Fruit fly (Drosophila melanogaster) whole organism, embryonic: ENCODE data around the gene alphaTub67C.

ENCODE experiments used
- Atf3 ChIP-seq: fragments of 200-800 bp; sonication (Bioruptor generic); optimal IDR thresholded peaks from 3 replicates; lab custom pipeline; 2016; ENCODE audit warnings: missing biosample characterization, missing genetic modification characterization
- BEAF-32 ChIP-seq: fragments of 200-800 bp; sonication (Bioruptor generic); optimal IDR thresholded peaks from 3 replicates; lab custom pipeline; 2017; ENCODE audit warnings: missing biosample characterization, missing genetic modification characterization, mild to moderate bottlenecking, moderate library complexity, missing genetic modification reagents
- C15 ChIP-seq: fragments of 200-800 bp; sonication (Bioruptor generic); IDR thresholded peaks from 3 replicates; pipeline ENCODE4 v1.3.6; 2022; ENCODE audit warnings: missing biosample characterization, missing genetic modification characterization
- CG10267 ChIP-seq: fragments of 200-800 bp; sonication (Bioruptor generic); optimal IDR thresholded peaks from 2 replicates; lab custom pipeline; 2018; ENCODE audit warnings: missing biosample characterization, mild to moderate bottlenecking, missing genetic modification characterization, moderate library complexity
- CG10462 ChIP-seq: fragments of 200-800 bp; sonication (Bioruptor generic); optimal IDR thresholded peaks from 2 replicates; lab custom pipeline; 2016; ENCODE audit warnings: missing biosample characterization, missing genetic modification characterization
- CG1233 ChIP-seq: fragments of 200-800 bp; sonication (Bioruptor generic); optimal IDR thresholded peaks from 4 replicates; lab custom pipeline; 2018; ENCODE audit warnings: missing biosample characterization, mild to moderate bottlenecking, missing genetic modification characterization
- CG16779 ChIP-seq: fragments of 200-800 bp; sonication (Bioruptor generic); IDR thresholded peaks from 2 replicates; pipeline ENCODE4 v1.3.6; 2022; ENCODE audit warnings: missing biosample characterization, missing genetic modification characterization
- CG17328 ChIP-seq: fragments of 200-800 bp; sonication (Bioruptor generic); IDR thresholded peaks from 2 replicates; pipeline ENCODE4 v1.3.6; 2022; ENCODE audit warnings: missing biosample characterization, missing genetic modification characterization
- CG17359 ChIP-seq: fragments of 200-800 bp; sonication (Bioruptor generic); optimal IDR thresholded peaks from 3 replicates; lab custom pipeline; 2018; ENCODE audit warnings: missing biosample characterization, mild to moderate bottlenecking, missing genetic modification characterization, moderate library complexity
- CG30403 ChIP-seq: fragments of 200-800 bp; sonication (Bioruptor generic); optimal IDR thresholded peaks from 3 replicates; lab custom pipeline; 2016; ENCODE audit warnings: missing biosample characterization, missing genetic modification characterization
- CG32767 ChIP-seq: fragments of 200-800 bp; sonication (Bioruptor generic); IDR thresholded peaks from 2 replicates; pipeline ENCODE4 v1.3.6; 2022; ENCODE audit warnings: missing biosample characterization, missing genetic modification characterization
- CG3281 ChIP-seq: fragments of 200-800 bp; sonication (Bioruptor generic); optimal IDR thresholded peaks from 3 replicates; lab custom pipeline; 2017; ENCODE audit warnings: missing biosample characterization, mild to moderate bottlenecking, missing genetic modification characterization
- CG6654 ChIP-seq: fragments of 200-800 bp; sonication (Bioruptor generic); optimal IDR thresholded peaks from 2 replicates; lab custom pipeline; 2017; ENCODE audit warnings: missing biosample characterization, mild to moderate bottlenecking, missing genetic modification characterization
- CG7928 ChIP-seq: fragments of 200-800 bp; sonication (Bioruptor generic); optimal IDR thresholded peaks from 2 replicates; lab custom pipeline; 2017; ENCODE audit warnings: missing biosample characterization, mild to moderate bottlenecking, missing genetic modification characterization
- CG8924 ChIP-seq: fragments of 200-800 bp; optimal IDR thresholded peaks from 3 replicates; lab custom pipeline; 2019; ENCODE audit warnings: missing biosample characterization, mild to moderate bottlenecking, missing genetic modification characterization, moderate library complexity
- CG9215 ChIP-seq: fragments of 200-800 bp; sonication (Bioruptor generic); IDR thresholded peaks from 2 replicates; pipeline ENCODE4 v1.3.6; 2022; ENCODE audit warnings: missing biosample characterization, missing genetic modification characterization
- CG9876 ChIP-seq: fragments of 200-800 bp; sonication (Bioruptor generic); optimal IDR thresholded peaks from 2 replicates; lab custom pipeline; 2016; ENCODE audit warnings: missing biosample characterization, missing genetic modification characterization
- CTCF ChIP-seq: fragments of 200-800 bp; sonication (Bioruptor generic); optimal IDR thresholded peaks from 2 replicates; lab custom pipeline; 2017; ENCODE audit warnings: missing biosample characterization, mild to moderate bottlenecking, missing genetic modification characterization, moderate library complexity
- D19B ChIP-seq: fragments of 200-800 bp; sonication (Bioruptor generic); optimal IDR thresholded peaks from 2 replicates; lab custom pipeline; 2017; ENCODE audit warnings: missing biosample characterization, mild to moderate bottlenecking, missing genetic modification characterization
- Deaf1 ChIP-seq: fragments of 200-800 bp; optimal IDR thresholded peaks from 3 replicates; lab custom pipeline; 2019; ENCODE audit warnings: missing biosample characterization, mild to moderate bottlenecking, missing genetic modification characterization, moderate library complexity
- Doc2 ChIP-seq: fragments of 200-800 bp; sonication (Bioruptor generic); IDR thresholded peaks from 2 replicates; pipeline ENCODE4 v1.3.6; 2022; ENCODE audit warnings: missing biosample characterization, missing genetic modification characterization
- Elba2 ChIP-seq: fragments of 200-800 bp; sonication (Bioruptor generic); optimal IDR thresholded peaks from 3 replicates; lab custom pipeline; 2016; ENCODE audit warnings: missing biosample characterization, missing genetic modification characterization
- Ets65A ChIP-seq: fragments of 200-800 bp; sonication (Bioruptor generic); peaks from one replicate; lab custom pipeline; 2016; ENCODE audit warnings: missing biosample characterization, missing genetic modification characterization
- Ets97D ChIP-seq: fragments of 200-800 bp; sonication (Bioruptor generic); optimal IDR thresholded peaks from 3 replicates; lab custom pipeline; 2016; ENCODE audit warnings: missing biosample characterization, missing genetic modification characterization
- Gug ChIP-seq: fragments of 200-800 bp; sonication (Bioruptor generic); IDR thresholded peaks from 4 replicates; pipeline ENCODE4 v1.3.6; 2022; ENCODE audit warnings: missing biosample characterization, missing genetic modification characterization
- HLHmδ ChIP-seq: fragments of 200-800 bp; sonication (Bioruptor generic); optimal IDR thresholded peaks from 2 replicates; lab custom pipeline; 2018; ENCODE audit warnings: missing biosample characterization, mild to moderate bottlenecking, missing genetic modification characterization, moderate library complexity
- HmgD ChIP-seq: fragments of 200-800 bp; sonication (Bioruptor generic); optimal IDR thresholded peaks from 3 replicates; lab custom pipeline; 2016; ENCODE audit warnings: missing biosample characterization, missing genetic modification characterization
- HmgZ ChIP-seq: fragments of 200-800 bp; sonication (Bioruptor generic); optimal IDR thresholded peaks from 2 replicates; lab custom pipeline; 2018; ENCODE audit warnings: missing biosample characterization, mild to moderate bottlenecking, missing genetic modification characterization
- MBD-R2 ChIP-seq: fragments of 200-800 bp; sonication (Bioruptor generic); IDR thresholded peaks from 2 replicates; pipeline ENCODE4 v1.3.6; 2022; ENCODE audit warnings: missing biosample characterization, missing genetic modification characterization
- Mrtf ChIP-seq: fragments of 200-800 bp; sonication (Bioruptor generic); IDR thresholded peaks from 3 replicates; pipeline ENCODE4 v1.3.6; 2022; ENCODE audit warnings: missing biosample characterization, missing genetic modification characterization
- Nf-YB ChIP-seq: fragments of 200-800 bp; sonication (Bioruptor generic); optimal IDR thresholded peaks from 3 replicates; lab custom pipeline; 2019; ENCODE audit warnings: missing biosample characterization, mild to moderate bottlenecking, missing genetic modification characterization, moderate library complexity
- Rfx ChIP-seq: fragments of 200-800 bp; sonication (Bioruptor generic); IDR thresholded peaks from 2 replicates; pipeline ENCODE4 v1.3.6; 2022; ENCODE audit warnings: missing biosample characterization, missing genetic modification characterization
- Side ChIP-seq: fragments of 200-800 bp; sonication (Bioruptor generic); optimal IDR thresholded peaks from 2 replicates; lab custom pipeline; 2016; ENCODE audit warnings: missing biosample characterization, missing genetic modification characterization
- Sin3A ChIP-seq: fragments of >200 bp; optimal IDR thresholded peaks from 2 replicates; lab custom pipeline; 2018
- ac ChIP-seq: fragments of 200-800 bp; sonication (Bioruptor generic); optimal IDR thresholded peaks from 3 replicates; lab custom pipeline; 2017; ENCODE audit warnings: missing biosample characterization, mild to moderate bottlenecking, missing genetic modification characterization
- cad ChIP-seq: fragments of >200 bp; optimal IDR thresholded peaks from 2 replicates; lab custom pipeline; 2017; ENCODE audit warnings: missing biosample characterization, missing genetic modification characterization
- cas ChIP-seq: fragments of 200-800 bp; sonication (Bioruptor generic); IDR thresholded peaks from 2 replicates; pipeline ENCODE4 v1.3.6; 2022; ENCODE audit warnings: missing biosample characterization, missing genetic modification characterization
- gce ChIP-seq: fragments of 200-800 bp; sonication (Bioruptor generic); IDR thresholded peaks from 3 replicates; pipeline ENCODE4 v1.3.6; 2022; ENCODE audit warnings: missing biosample characterization, missing genetic modification characterization
- gcm2 ChIP-seq: fragments of 200-800 bp; sonication (Bioruptor generic); optimal IDR thresholded peaks from 2 replicates; lab custom pipeline; 2016; ENCODE audit warnings: missing biosample characterization, missing genetic modification characterization
- h ChIP-seq: fragments of >200 bp; optimal IDR thresholded peaks from 2 replicates; lab custom pipeline; 2017
- insv ChIP-seq, 2 experiments: fragments of 200-800 bp; sonication (Bioruptor generic); optimal IDR thresholded peaks; 3 replicates each; lab custom pipeline; 2016 to 2018; ENCODE audit warnings: missing biosample characterization in 2 of 2, missing genetic modification characterization in 2 of 2
- inv ChIP-seq: fragments of 200-800 bp; sonication (Bioruptor generic); IDR thresholded peaks from 2 replicates; pipeline ENCODE4 v1.3.6; 2022; ENCODE audit warnings: missing biosample characterization, missing genetic modification characterization; ENCODE audit not compliant: partially characterized antibody
- kni ChIP-seq: fragments of 200-800 bp; sonication (Bioruptor generic); optimal IDR thresholded peaks from 3 replicates; lab custom pipeline; 2017; ENCODE audit warnings: mild to moderate bottlenecking, missing biosample characterization, missing genetic modification reagents, missing genetic modification characterization
- peb ChIP-seq: fragments of 200-800 bp; sonication (Bioruptor generic); IDR thresholded peaks from 2 replicates; pipeline ENCODE4 v1.3.6; 2022; ENCODE audit warnings: missing biosample characterization, missing genetic modification characterization
- psq ChIP-seq: fragments of 200-800 bp; sonication (Bioruptor generic); optimal IDR thresholded peaks from 2 replicates; lab custom pipeline; 2017; ENCODE audit warnings: missing biosample characterization, missing genetic modification characterization
- scrt ChIP-seq: fragments of 200-800 bp; sonication (Bioruptor generic); optimal IDR thresholded peaks from 2 replicates; lab custom pipeline; 2018; ENCODE audit warnings: missing biosample characterization, mild to moderate bottlenecking, missing genetic modification characterization, moderate library complexity
- sd ChIP-seq: fragments of 200-800 bp; sonication (Bioruptor generic); optimal IDR thresholded peaks from 3 replicates; lab custom pipeline; 2018; ENCODE audit warnings: missing biosample characterization, mild to moderate bottlenecking, missing genetic modification characterization, moderate library complexity
- sob ChIP-seq: fragments of 200-800 bp; sonication (Bioruptor generic); IDR thresholded peaks from 2 replicates; pipeline ENCODE4 v1.3.6; 2022; ENCODE audit warnings: missing biosample characterization, missing genetic modification characterization
- ssp ChIP-seq: fragments of 200-800 bp; sonication (Bioruptor generic); IDR thresholded peaks from 2 replicates; pipeline ENCODE4 v1.3.6; 2022; ENCODE audit warnings: missing biosample characterization, missing genetic modification characterization
- tll ChIP-seq, 2 experiments: fragments of 200-800 bp in 1 of 2; fragments of >200 bp in 1 of 2; sonication (Bioruptor generic) in 1 of 2; optimal IDR thresholded peaks; 2 replicates each; lab custom pipeline; 2017 to 2019; ENCODE audit warnings: missing biosample characterization in 2 of 2, missing genetic modification characterization in 2 of 2, mild to moderate bottlenecking in 1 of 2, moderate library complexity in 1 of 2

The alphaTub67C gene

dm6 chr3L:9718929-9719328, 37.9 kb downstream of the alphaTub67C start, which contains the start of the genes CG18178 and CG14174 (continued):
- TF ChIP-seq CG17328 (GFP tag; lab: Robert Waterston, UW) (peak; percentile 67), CG6654 (GFP tag; lab: Kevin White, UChicago) (no peak), scrt (no peak), Elba2 (GFP tag; lab: Kevin White, UChicago) (peak; percentile 20), peb (GFP tag; lab: Robert Waterston, UW) (no peak), C15 (GFP tag; lab: Robert Waterston, UW) (peak; percentile 14; the same call in 1 of the 3 replicates), Mrtf (GFP tag; lab: Robert Waterston, UW) (no peak), HLHmδ (GFP tag; lab: Kevin White, UChicago) (no peak), sd (tag; lab: Kevin White, UChicago) (no peak), MBD-R2 (GFP tag; lab: Robert Waterston, UW) (peak; percentile 88), Atf3 (no peak), ssp (GFP tag; lab: Robert Waterston, UW) (peak; percentile 45), Nf-YB (GFP tag; lab: Kevin White, UChicago) (peak; percentile 50), CG8924 (tag; lab: Kevin White, UChicago) (peak; percentile 80), CG30403 (GFP tag; lab: Kevin White, UChicago) (peak; percentile 60), CG10462 (peak; percentile 23), Deaf1 (tag; lab: Kevin White, UChicago) (no peak), Gug (GFP tag; lab: Robert Waterston, UW) (peak; percentile 13; the same call in 1 of the 4 replicates), HmgZ (tag; lab: Kevin White, UChicago) (peak; percentile 75), D19B (GFP tag; lab: Kevin White, UChicago) (no peak), CG17359 (tag; lab: Kevin White, UChicago) (peak; percentile 53), Rfx (GFP tag; lab: Robert Waterston, UW) (peak; percentile 85), gce (GFP tag; lab: Robert Waterston, UW) (no peak), CG1233 (GFP tag; lab: Kevin White, UChicago) (peak; percentile 20), CG9876 (GFP tag; lab: Kevin White, UChicago) (no peak)

- no peak for TF ChIP-seq h (lab: Kevin White, UChicago)
- peak; percentile 91 for TF ChIP-seq Ets65A (GFP tag; lab: Kevin White, UChicago)
- no peak for TF ChIP-seq Gug (GFP tag; lab: Robert Waterston, UW)
- no peak for TF ChIP-seq tll (GFP tag; optimal IDR thresholded peaks at IDR 0.05; lab: Kevin White, UChicago)
- TF ChIP-seq gcm2 (GFP tag; lab: Kevin White, UChicago) = no peak
Observed at dm6 chr3L:9720102-9720501, 39.0 kb downstream of the alphaTub67C start.

dm6 chr3L:9723108-9723507, 42.0 kb downstream of the alphaTub67C start, which contains the start of the genes nbs and defl:
TSS of gene nbs (minus strand) at chr3L:9723194.
TSS of gene defl (plus strand) at chr3L:9723423.
- TF ChIP-seq Ets97D (GFP tag; lab: Kevin White, UChicago) (peak; percentile 48), kni (GFP tag; lab: Kevin White, UChicago) (no peak), CG7928 (GFP tag; lab: Kevin White, UChicago) (no peak), cad (GFP tag; lab: Kevin White, UChicago) (no peak), inv (GFP tag; lab: Robert Waterston, UW) (peak; percentile 40; the same call in 1 of the 2 replicates), cas (GFP tag; lab: Robert Waterston, UW) (0 out of 2 replicates have a peak, but pooled peaks have one; percentile 36), CG9215 (GFP tag; lab: Robert Waterston, UW) (peak; percentile 81), CG10267 (tag; lab: Kevin White, UChicago) (peak; percentile 52), CG16779 (GFP tag; lab: Robert Waterston, UW) (no peak), Doc2 (GFP tag; lab: Robert Waterston, UW) (no peak), psq (GFP tag; lab: Kevin White, UChicago) (peak; percentile 23), insv (GFP tag; optimal IDR thresholded peaks at IDR 0.05; lab: Kevin White, UChicago) (peak in 1 of 2 experiments; percentile 11), HmgD (GFP tag; lab: Kevin White, UChicago) (peak; percentile 37), peb (GFP tag; lab: Robert Waterston, UW) (no peak), sob (GFP tag; lab: Robert Waterston, UW) (peak; percentile 87), Mrtf (GFP tag; lab: Robert Waterston, UW) (0 out of 3 replicates have a peak, but pooled peaks have one; percentile 49), BEAF-32 (GFP tag; lab: Kevin White, UChicago) (peak; percentile 71), CG3281 (GFP tag; lab: Kevin White, UChicago) (peak; percentile 33), ac (GFP tag; lab: Kevin White, UChicago) (no peak), Side (GFP tag; lab: Kevin White, UChicago) (peak; percentile 75), Sin3A (lab: Kevin White, UChicago) (peak; percentile 50), CTCF (GFP tag; lab: Kevin White, UChicago) (no peak), CG32767 (peak; percentile 53; the same call in 1 of the 2 replicates)
